Worm (Caenorhabditis elegans): Measurements from ENCODE around the gene C53A3.1.

DNA sequence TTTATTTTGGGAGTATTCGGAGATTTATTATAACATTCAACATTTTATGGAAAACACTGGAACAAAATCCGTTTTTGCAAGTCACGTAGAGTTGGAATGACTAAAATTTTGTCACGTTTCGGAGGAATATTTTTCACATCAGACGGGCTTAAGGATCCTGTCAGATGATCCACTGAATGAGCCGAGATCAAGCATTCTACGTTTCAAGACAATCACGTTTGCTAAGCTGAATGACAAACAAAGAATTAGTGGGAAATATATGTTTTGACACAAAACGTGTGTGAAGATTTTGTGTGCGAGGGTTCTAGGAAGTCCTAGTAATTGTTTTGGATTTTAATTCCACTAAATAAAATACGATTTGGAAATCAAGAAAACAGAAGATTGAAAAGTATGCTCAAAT is 20.6 kb downstream of the C53A3.1 start:
- TF ChIP-seq ceh-14 (tag; optimal IDR thresholded peaks at IDR 0.05) (no peak), unc-42 (tag; optimal IDR thresholded peaks at IDR 0.05) (no peak), elt-2 (tag; optimal IDR thresholded peaks at IDR 0.05) (no peak), unc-55 (GFP tag; optimal IDR thresholded peaks at IDR 0.05) (no peak), pha-4 (tag; optimal IDR thresholded peaks at IDR 0.05) (no peak), ceh-48 (tag; optimal IDR thresholded peaks at IDR 0.05) (no peak), che-1 (tag; optimal IDR thresholded peaks at IDR 0.05) (no peak), ceh-19 (GFP tag; optimal IDR thresholded peaks at IDR 0.05) (no peak), F13H6.1 (tag; optimal IDR thresholded peaks at IDR 0.05) (no peak), ahr-1 (tag; optimal IDR thresholded peaks at IDR 0.05) (no peak), nhr-11 (tag; optimal IDR thresholded peaks at IDR 0.05) (no peak)

All from whole organism, late embryonic.